Fruit fly (Drosophila melanogaster): ENCODE measurements around the gene Npc2h.
A peak's percentile ranks its signal among the peaks of the same experiment; 100 is the strongest.

Gene Npc2h

dm6 chr3R:30709270-30709669, 36.8 kb downstream of the Npc2h start (continued):
- no peak for TF ChIP-seq CG14667 (GFP tag; IDR thresholded peaks at IDR 0.05)
- TF ChIP-seq Bgb (GFP tag; IDR thresholded peaks at IDR 0.05; ENCODE audit: partially characterized antibody): no peak
- no peak for TF ChIP-seq aop (GFP tag; IDR thresholded peaks at IDR 0.05)
- no peak for TF ChIP-seq Hr39 (optimal IDR thresholded peaks at IDR 0.05)
- TF ChIP-seq CG12299 (tag; optimal IDR thresholded peaks at IDR 0.05): no peak
- TF ChIP-seq bcd (GFP tag; optimal IDR thresholded peaks at IDR 0.05): peak; percentile 3
- no peak for TF ChIP-seq CG2875 (GFP tag; optimal IDR thresholded peaks at IDR 0.05)
- TF ChIP-seq CG1233 (GFP tag; optimal IDR thresholded peaks at IDR 0.05): no peak
- TF ChIP-seq Usf (GFP tag; optimal IDR thresholded peaks at IDR 0.05): no peak
- no peak for TF ChIP-seq chif (GFP tag; optimal IDR thresholded peaks at IDR 0.05)
- TF ChIP-seq CG11398 (GFP tag; optimal IDR thresholded peaks at IDR 0.05): no peak
- no peak for TF ChIP-seq klu (GFP tag; IDR thresholded peaks at IDR 0.05)
- peak; percentile 8 for TF ChIP-seq CG12391 (tag; optimal IDR thresholded peaks at IDR 0.05)
- no peak for TF ChIP-seq Fer2 (tag; optimal IDR thresholded peaks at IDR 0.05)
- TF ChIP-seq luna (GFP tag; optimal IDR thresholded peaks at IDR 0.05): no peak
- TF ChIP-seq Opbp (GFP tag; IDR thresholded peaks at IDR 0.05; ENCODE audit: partially characterized antibody): no peak
- TF ChIP-seq vfl (GFP tag; optimal IDR thresholded peaks at IDR 0.05): no peak
- peak; percentile 20 for TF ChIP-seq Fer3 (tag; optimal IDR thresholded peaks at IDR 0.05)
- no peak for TF ChIP-seq CG18476 (GFP tag; optimal IDR thresholded peaks at IDR 0.05)
- no peak for TF ChIP-seq Myb (GFP tag; optimal IDR thresholded peaks at IDR 0.05)
- no peak for TF ChIP-seq CG31388 (GFP tag; optimal IDR thresholded peaks at IDR 0.05)
- TF ChIP-seq crp (GFP tag; optimal IDR thresholded peaks at IDR 0.05): no peak
- TF ChIP-seq lov (optimal IDR thresholded peaks at IDR 0.05): no peak
- TF ChIP-seq lov (GFP tag; IDR thresholded peaks at IDR 0.05): no peak
- TF ChIP-seq yki (optimal IDR thresholded peaks at IDR 0.05): no peak
- no peak for TF ChIP-seq pnt (GFP tag; optimal IDR thresholded peaks at IDR 0.05)
- no peak for TF ChIP-seq CG34422 (GFP tag; IDR thresholded peaks at IDR 0.05)
- no peak for TF ChIP-seq BtbVII (GFP tag; optimal IDR thresholded peaks at IDR 0.05)
- TF ChIP-seq tup (GFP tag; optimal IDR thresholded peaks at IDR 0.05): no peak
- TF ChIP-seq CG10366 (GFP tag; IDR thresholded peaks at IDR 0.05): no peak; the same call in 1 of the 2 replicates
- no peak for TF ChIP-seq kni (GFP tag; optimal IDR thresholded peaks at IDR 0.05)
- no peak for TF ChIP-seq her (GFP tag; optimal IDR thresholded peaks at IDR 0.05)
- TF ChIP-seq CG7963 (GFP tag; IDR thresholded peaks at IDR 0.05; ENCODE audit: partially characterized antibody): no peak
- TF ChIP-seq fru (optimal IDR thresholded peaks at IDR 0.05): no peak
- TF ChIP-seq CG13894 (tag; optimal IDR thresholded peaks at IDR 0.05): no peak
- peak in 1 of 2 experiments; percentile 19 for TF ChIP-seq bsh (GFP tag; optimal IDR thresholded peaks at IDR 0.05)
- TF ChIP-seq MESR4 (GFP tag; optimal IDR thresholded peaks at IDR 0.05): no peak
- TF ChIP-seq cad (GFP tag; optimal IDR thresholded peaks at IDR 0.05): no peak
- no peak for TF ChIP-seq CG14050 (GFP tag; IDR thresholded peaks at IDR 0.05)
- no peak for TF ChIP-seq CG2712 (tag; optimal IDR thresholded peaks at IDR 0.05)
- TF ChIP-seq CG5245 (GFP tag; optimal IDR thresholded peaks at IDR 0.05): no peak
- no peak for TF ChIP-seq NfI (GFP tag; optimal IDR thresholded peaks at IDR 0.05)
- TF ChIP-seq CG8478 (optimal IDR thresholded peaks at IDR 0.05): no peak
- TF ChIP-seq lab (GFP tag; optimal IDR thresholded peaks at IDR 0.05): peak; percentile 45
- no peak for TF ChIP-seq Bteb2 (GFP tag; optimal IDR thresholded peaks at IDR 0.05)
- TF ChIP-seq CG14860 (GFP tag; IDR thresholded peaks at IDR 0.05; ENCODE audit: partially characterized antibody): no peak
- peak; percentile 21; the same call in 1 of the 2 replicates for TF ChIP-seq lmd (GFP tag; IDR thresholded peaks at IDR 0.05)
- peak; percentile 5 for TF ChIP-seq nmo (GFP tag; optimal IDR thresholded peaks at IDR 0.05)
- TF ChIP-seq ap (GFP tag; IDR thresholded peaks at IDR 0.05): no peak
- TF ChIP-seq HLH4C (GFP tag; IDR thresholded peaks at IDR 0.05; ENCODE audit: partially characterized antibody): no peak
- peak; percentile 10; the same call in 1 of the 2 replicates for TF ChIP-seq CG17328 (GFP tag; IDR thresholded peaks at IDR 0.05)
- no peak for TF ChIP-seq Dip3 (GFP tag; optimal IDR thresholded peaks at IDR 0.05)
- TF ChIP-seq CG9727 (GFP tag; optimal IDR thresholded peaks at IDR 0.05): no peak

All from whole organism, embryonic.